Fruit fly (Drosophila melanogaster): Measurements from ENCODE around the gene CG1316.

The CG1316 gene

dm6 chr3L:4239442-4240322 is 44.0 kb upstream of the CG1316 start, which contains the start of gene Sqor (continued):
- TF ChIP-seq CG6163 (GFP tag; IDR thresholded peaks at IDR 0.05) (peak; percentile 95), Eip78C (GFP tag) (peak; percentile 100), esn (GFP tag; optimal IDR thresholded peaks at IDR 0.05) (peak; percentile 96), vri (GFP tag; optimal IDR thresholded peaks at IDR 0.05) (peak; percentile 95), pdm3 (GFP tag; optimal IDR thresholded peaks at IDR 0.05) (peak; percentile 96), Sox15 (GFP tag; optimal IDR thresholded peaks at IDR 0.05) (peak; percentile 92), lz (GFP tag; optimal IDR thresholded peaks at IDR 0.05) (peak; percentile 94), fkh (GFP tag; optimal IDR thresholded peaks at IDR 0.05) (peak; percentile 50), Eip93F (GFP tag; optimal IDR thresholded peaks at IDR 0.05) (peak; percentile 82), net (GFP tag; optimal IDR thresholded peaks at IDR 0.05) (peak; percentile 96), CG3032 (tag; optimal IDR thresholded peaks at IDR 0.05) (peak; percentile 98), Blimp-1 (GFP tag; optimal IDR thresholded peaks at IDR 0.05) (peak; percentile 85), CG6792 (GFP tag; optimal IDR thresholded peaks at IDR 0.05) (peak; percentile 89), Sox102F (GFP tag; optimal IDR thresholded peaks at IDR 0.05) (peak; percentile 97), CG31627 (GFP tag; optimal IDR thresholded peaks at IDR 0.05) (peak; percentile 94), ss (GFP tag; optimal IDR thresholded peaks at IDR 0.05) (peak; percentile 94 to 95), CG11902 (GFP tag; optimal IDR thresholded peaks at IDR 0.05) (peak; percentile 88), eg (GFP tag; IDR thresholded peaks at IDR 0.05) (peak; percentile 94), CG3919 (GFP tag; optimal IDR thresholded peaks at IDR 0.05) (peak; percentile 95), CG1621 (tag; optimal IDR thresholded peaks at IDR 0.05) (peak; percentile 86), CG15336 (GFP tag; IDR thresholded peaks at IDR 0.05) (peak; percentile 97), acj6 (GFP tag; optimal IDR thresholded peaks at IDR 0.05) (peak; percentile 94), CG10631 (GFP tag; optimal IDR thresholded peaks at IDR 0.05) (peak; percentile 92), achi (GFP tag; optimal IDR thresholded peaks at IDR 0.05) (peak; percentile 93), salr (GFP tag; optimal IDR thresholded peaks at IDR 0.05) (peak; percentile 89 to 97), Gug (GFP tag; IDR thresholded peaks at IDR 0.05) (peak; percentile 92), Hr4 (GFP tag; optimal IDR thresholded peaks at IDR 0.05) (peak; percentile 98), dsx (GFP tag; optimal IDR thresholded peaks at IDR 0.05; ENCODE audit: poor library complexity, severe bottlenecking) (peak; percentile 86), Hr38 (GFP tag; optimal IDR thresholded peaks at IDR 0.05) (peak; percentile 46), CG34406 (GFP tag; optimal IDR thresholded peaks at IDR 0.05) (peak; percentile 93), Hr39 (GFP tag; optimal IDR thresholded peaks at IDR 0.05) (peak; percentile 95)

- TF ChIP-seq CG4318 (GFP tag; optimal IDR thresholded peaks at IDR 0.05) = no peak
- TF ChIP-seq Eip93F (GFP tag; optimal IDR thresholded peaks at IDR 0.05) = no peak
- no peak for TF ChIP-seq CG11294 (GFP tag; IDR thresholded peaks at IDR 0.05)
- TF ChIP-seq CG6276 (GFP tag; optimal IDR thresholded peaks at IDR 0.05) = no peak
- TF ChIP-seq CG9139 (GFP tag; optimal IDR thresholded peaks at IDR 0.05) = no peak
- TF ChIP-seq dac (GFP tag; optimal IDR thresholded peaks at IDR 0.05) = no peak
- peak; percentile 63 for TF ChIP-seq CG15336 (GFP tag; IDR thresholded peaks at IDR 0.05)
- TF ChIP-seq fd85E (GFP tag; optimal IDR thresholded peaks at IDR 0.05) = no peak
- no peak for TF ChIP-seq CG10669 (GFP tag; optimal IDR thresholded peaks at IDR 0.05)
- no peak for TF ChIP-seq Ets21C (GFP tag; optimal IDR thresholded peaks at IDR 0.05)
- no peak for TF ChIP-seq CG7368 (GFP tag; optimal IDR thresholded peaks at IDR 0.05)
- no peak for TF ChIP-seq CG16779 (tag; optimal IDR thresholded peaks at IDR 0.05)
- TF ChIP-seq Sox102F (GFP tag; optimal IDR thresholded peaks at IDR 0.05) = no peak
- 0 out of 3 replicates have a peak, but pooled peaks have one; percentile 48 for TF ChIP-seq CG6163 (GFP tag; IDR thresholded peaks at IDR 0.05)
- peak; percentile 74 for TF ChIP-seq eg (GFP tag; IDR thresholded peaks at IDR 0.05)
- TF ChIP-seq ss (GFP tag; optimal IDR thresholded peaks at IDR 0.05) = no peak
- TF ChIP-seq Gug (GFP tag; IDR thresholded peaks at IDR 0.05) = no peak
- peak; percentile 48 for TF ChIP-seq CG3032 (tag; optimal IDR thresholded peaks at IDR 0.05)
- no peak for TF ChIP-seq Smox (GFP tag; optimal IDR thresholded peaks at IDR 0.05)
- TF ChIP-seq Hr4 (GFP tag; optimal IDR thresholded peaks at IDR 0.05) = no peak
- TF ChIP-seq fd59A (GFP tag; optimal IDR thresholded peaks at IDR 0.05) = no peak
- TF ChIP-seq salr (GFP tag; optimal IDR thresholded peaks at IDR 0.05) = no peak
- no peak for TF ChIP-seq CG32006 (GFP tag; optimal IDR thresholded peaks at IDR 0.05)
- TF ChIP-seq esn (GFP tag; optimal IDR thresholded peaks at IDR 0.05) = peak; percentile 54
- TF ChIP-seq achi (GFP tag; optimal IDR thresholded peaks at IDR 0.05) = no peak
- no peak for TF ChIP-seq Met (GFP tag; optimal IDR thresholded peaks at IDR 0.05)
- no peak for TF ChIP-seq CG3919 (GFP tag; optimal IDR thresholded peaks at IDR 0.05)
- no peak for TF ChIP-seq CG8319 (GFP tag; optimal IDR thresholded peaks at IDR 0.05)
- no peak for TF ChIP-seq dsx (GFP tag; optimal IDR thresholded peaks at IDR 0.05; ENCODE audit: poor library complexity, severe bottlenecking)
- no peak for TF ChIP-seq CG11902 (GFP tag; optimal IDR thresholded peaks at IDR 0.05)
- TF ChIP-seq CG8119 (GFP tag; IDR thresholded peaks at IDR 0.05) = peak; percentile 35; the same call in 2 of the 3 replicates
Observed at dm6 chr3L:4242428-4242827, 41.2 kb upstream of the CG1316 start, which contains the start of gene pav. Gene pav, plus strand, starts transcription at chr3L:4242734.

All from whole organism, prepupa.